Worm (Caenorhabditis elegans) whole organism, mixed stage, embryonic: ENCODE data around the gene srpa-72.

Source experiments
- M03D4.4 ChIP-seq: sonication (generic microtip); optimal IDR thresholded peaks from 2 replicates; lab custom pipeline; 2017; ENCODE audit warnings: mild to moderate bottlenecking, missing genetic modification characterization, missing compliant biosample characterization
- bed-3 ChIP-seq: fragments of 200-800 bp; sonication (Bioruptor generic); optimal IDR thresholded peaks from 3 replicates; lab custom pipeline; 2018; ENCODE audit warnings: mild to moderate bottlenecking, missing genetic modification characterization, moderate library complexity, missing compliant biosample characterization
- ceh-39 ChIP-seq: fragments of 150-350 bp; optimal IDR thresholded peaks from 2 replicates; lab custom pipeline; 2014; ENCODE audit warnings: missing biosample characterization, missing genetic modification characterization
- ceh-43 ChIP-seq: fragments of 200-800 bp; sonication (Bioruptor generic); optimal IDR thresholded peaks from 2 replicates; lab custom pipeline; 2018; ENCODE audit warnings: mild to moderate bottlenecking, missing genetic modification characterization, moderate library complexity, missing compliant biosample characterization
- ceh-83 ChIP-seq: fragments of 200-800 bp; sonication (Bioruptor generic); optimal IDR thresholded peaks from 2 replicates; lab custom pipeline; 2018; ENCODE audit warnings: mild to moderate bottlenecking, missing genetic modification characterization, missing compliant biosample characterization
- ces-1 ChIP-seq: fragments of 150-350 bp; optimal IDR thresholded peaks from 2 replicates; lab custom pipeline; 2014; ENCODE audit warnings: missing biosample characterization, missing genetic modification reagents, missing genetic modification characterization
- cnd-1 ChIP-seq: fragments of 200-800 bp; sonication (Bioruptor generic); optimal IDR thresholded peaks from 2 replicates; lab custom pipeline; 2018; ENCODE audit warnings: mild to moderate bottlenecking, missing genetic modification characterization, missing compliant biosample characterization
- drap-1 ChIP-seq: fragments of 200-800 bp; sonication (Bioruptor generic); optimal IDR thresholded peaks from 3 replicates; lab custom pipeline; 2018; ENCODE audit warnings: mild to moderate bottlenecking, missing genetic modification characterization, missing compliant biosample characterization
- elt-1 ChIP-seq: sonication (generic microtip); optimal IDR thresholded peaks from 2 replicates; lab custom pipeline; 2017; ENCODE audit warnings: missing genetic modification characterization, mild to moderate bottlenecking, missing compliant biosample characterization, antibody characterized with exemption, moderate library complexity, borderline replicate concordance; ENCODE audit not compliant: insufficient read depth
- elt-3 ChIP-seq: fragments of 150-350 bp; optimal IDR thresholded peaks from 2 replicates; lab custom pipeline; 2014; ENCODE audit warnings: missing biosample characterization, missing genetic modification characterization
- flh-1 ChIP-seq: fragments of 200-800 bp; sonication (Bioruptor generic); optimal IDR thresholded peaks from 2 replicates; lab custom pipeline; 2018; ENCODE audit warnings: mild to moderate bottlenecking, missing genetic modification characterization, moderate library complexity, missing compliant biosample characterization
- ham-2 ChIP-seq: fragments of 200-800 bp; sonication (Bioruptor generic); optimal IDR thresholded peaks from 2 replicates; lab custom pipeline; 2018; ENCODE audit warnings: mild to moderate bottlenecking, missing genetic modification characterization, missing compliant biosample characterization
- hlh-1 ChIP-seq: fragments of 150-350 bp; optimal IDR thresholded peaks from 2 replicates; lab custom pipeline; 2014; ENCODE audit warnings: missing biosample characterization, missing genetic modification reagents, missing genetic modification characterization
- lin-13 ChIP-seq: fragments of 150-350 bp; optimal IDR thresholded peaks from 2 replicates; lab custom pipeline; 2014; ENCODE audit warnings: missing biosample characterization, missing genetic modification characterization
- lin-32 ChIP-seq: fragments of 200-800 bp; sonication (Bioruptor generic); optimal IDR thresholded peaks from 2 replicates; lab custom pipeline; 2018; ENCODE audit warnings: mild to moderate bottlenecking, missing genetic modification characterization, missing compliant biosample characterization
- lsy-2 ChIP-seq: fragments of 150-350 bp; optimal IDR thresholded peaks from 2 replicates; lab custom pipeline; 2014; ENCODE audit warnings: missing biosample characterization, missing genetic modification characterization
- mab-5 ChIP-seq: fragments of 150-350 bp; optimal IDR thresholded peaks from 2 replicates; lab custom pipeline; 2014; ENCODE audit warnings: missing biosample characterization, missing genetic modification characterization
- mep-1 ChIP-seq: fragments of 150-350 bp; optimal IDR thresholded peaks from 2 replicates; lab custom pipeline; 2017; ENCODE audit warnings: missing biosample characterization, missing genetic modification reagents, missing genetic modification characterization, inconsistent platforms
- mls-2 ChIP-seq: sonication (generic microtip); optimal IDR thresholded peaks from 2 replicates; lab custom pipeline; 2016; ENCODE audit warnings: mild to moderate bottlenecking, missing genetic modification characterization, moderate library complexity, missing compliant biosample characterization
- nhr-12 ChIP-seq: fragments of 150-350 bp; optimal IDR thresholded peaks from 2 replicates; lab custom pipeline; 2014; ENCODE audit warnings: missing biosample characterization, missing genetic modification characterization
- nhr-2 ChIP-seq: fragments of 150-350 bp; optimal IDR thresholded peaks from 2 replicates; lab custom pipeline; 2014; ENCODE audit warnings: missing biosample characterization, missing genetic modification characterization
- nhr-237 ChIP-seq: fragments of 150-350 bp; optimal IDR thresholded peaks from 2 replicates; lab custom pipeline; 2014; ENCODE audit warnings: missing biosample characterization, missing genetic modification characterization
- nhr-28 ChIP-seq: fragments of 150-350 bp; optimal IDR thresholded peaks from 2 replicates; lab custom pipeline; 2014; ENCODE audit warnings: missing biosample characterization, missing genetic modification characterization
- pha-4 ChIP-seq: fragments of 150-350 bp; optimal IDR thresholded peaks from 2 replicates; lab custom pipeline; 2018; ENCODE audit warnings: missing biosample characterization, missing genetic modification reagents, missing genetic modification characterization
- sem-2 ChIP-seq: fragments of 200-800 bp; sonication (Bioruptor generic); optimal IDR thresholded peaks from 2 replicates; lab custom pipeline; 2018; ENCODE audit warnings: mild to moderate bottlenecking, missing genetic modification characterization, missing compliant biosample characterization
- tbx-8 ChIP-seq: fragments of 200-800 bp; sonication (Bioruptor generic); optimal IDR thresholded peaks from 2 replicates; lab custom pipeline; 2018; ENCODE audit warnings: mild to moderate bottlenecking, missing genetic modification characterization, moderate library complexity, missing compliant biosample characterization
- unc-120 ChIP-seq: sonication (generic microtip); optimal IDR thresholded peaks from 2 replicates; lab custom pipeline; 2017; ENCODE audit warnings: missing genetic modification characterization, missing compliant biosample characterization; ENCODE audit not compliant: poor library complexity, severe bottlenecking
- unc-39 ChIP-seq: fragments of 150-350 bp; optimal IDR thresholded peaks from 2 replicates; lab custom pipeline; 2014; ENCODE audit warnings: missing biosample characterization, missing genetic modification characterization
- unc-62 ChIP-seq: fragments of 150-350 bp; optimal IDR thresholded peaks from 2 replicates; lab custom pipeline; 2014; ENCODE audit warnings: missing biosample characterization, missing genetic modification reagents, missing genetic modification characterization
- zip-8 ChIP-seq: fragments of 150-350 bp; optimal IDR thresholded peaks from 2 replicates; lab custom pipeline; 2014; ENCODE audit warnings: missing biosample characterization, missing genetic modification characterization
- ztf-11 ChIP-seq: fragments of 150-350 bp; optimal IDR thresholded peaks from 2 replicates; lab custom pipeline; 2014; ENCODE audit warnings: missing biosample characterization, missing genetic modification characterization

Gene srpa-72

DNA sequence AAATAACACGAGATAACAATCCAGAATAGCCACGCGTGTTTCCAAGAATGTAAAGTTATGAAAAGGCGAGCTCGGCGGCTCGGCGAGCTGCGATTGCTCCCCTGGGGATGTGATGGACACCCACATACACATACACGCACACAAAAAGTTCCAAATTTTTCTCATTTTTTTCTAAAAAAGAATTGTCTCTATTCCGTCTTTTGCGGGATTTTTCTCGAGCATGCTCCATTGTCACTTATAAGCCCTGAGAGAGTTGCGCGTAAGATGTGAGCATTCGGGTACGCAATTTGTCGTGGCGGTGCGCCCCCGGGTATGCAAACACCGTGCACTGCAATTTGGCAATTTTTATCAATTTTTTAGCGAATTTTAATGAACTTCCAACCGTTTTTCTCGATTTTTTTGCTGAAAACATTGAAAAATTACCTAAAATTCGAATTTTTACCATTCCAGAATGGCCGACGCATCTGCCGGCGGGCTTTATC is at the start of gene srpa-72, which contains the start of gene F08D12.12:
TSS of gene srpa-72 (plus strand) at position 451 of the 482 bp plus-strand sequence.
TSS of gene F08D12.12 (minus strand) at position 51 of the 482 bp plus-strand sequence.
- TF ChIP-seq lsy-2, result peak; percentile 10
- TF ChIP-seq pha-4 (tag; lab: Kevin White, UChicago), result peak; percentile 45
- TF ChIP-seq ztf-11 (tag; lab: Kevin White, UChicago), result no peak
- TF ChIP-seq ceh-39, result no peak
- TF ChIP-seq unc-120 (tag; lab: Kevin White, UChicago), result peak; percentile 7
- TF ChIP-seq unc-62 (GFP tag; lab: Kevin White, UChicago), result no peak
- TF ChIP-seq, all 35 proteins: peak for 3

ce11 chrII:2739619-2740018 is 47.7 kb upstream of the srpa-72 start, which contains the start of gene T05A8.6:
Gene T05A8.6 (minus strand): TSS chrII:2739719.
- TF ChIP-seq lsy-2, result no peak
- TF ChIP-seq ceh-83, result no peak
- TF ChIP-seq nhr-12 (tag; lab: Kevin White, UChicago), result no peak
- no peak for TF ChIP-seq elt-3 (tag; lab: Kevin White, UChicago)
- no peak for TF ChIP-seq nhr-237 (tag; lab: Kevin White, UChicago)
- no peak for TF ChIP-seq ceh-43 (GFP tag; lab: Kevin White, UChicago)
- no peak for TF ChIP-seq ces-1 (GFP tag; lab: Kevin White, UChicago)
- no peak for TF ChIP-seq unc-62 (GFP tag; lab: Kevin White, UChicago)
- TF ChIP-seq unc-120 (tag; lab: Kevin White, UChicago), result no peak
- no peak for TF ChIP-seq ztf-11 (tag; lab: Kevin White, UChicago)
- no peak for TF ChIP-seq lin-13
- TF ChIP-seq bed-3, result no peak
- TF ChIP-seq nhr-28, result no peak
- TF ChIP-seq unc-39 (tag; lab: Kevin White, UChicago), result no peak
- TF ChIP-seq drap-1 (GFP tag; lab: Kevin White, UChicago), result no peak
- TF ChIP-seq zip-8, result no peak
- no peak for TF ChIP-seq lin-32 (GFP tag; lab: Kevin White, UChicago)
- no peak for TF ChIP-seq nhr-2 (tag; lab: Kevin White, UChicago)
- TF ChIP-seq sem-2 (GFP tag; lab: Kevin White, UChicago), result no peak
- TF ChIP-seq ceh-39, result no peak

DNA sequence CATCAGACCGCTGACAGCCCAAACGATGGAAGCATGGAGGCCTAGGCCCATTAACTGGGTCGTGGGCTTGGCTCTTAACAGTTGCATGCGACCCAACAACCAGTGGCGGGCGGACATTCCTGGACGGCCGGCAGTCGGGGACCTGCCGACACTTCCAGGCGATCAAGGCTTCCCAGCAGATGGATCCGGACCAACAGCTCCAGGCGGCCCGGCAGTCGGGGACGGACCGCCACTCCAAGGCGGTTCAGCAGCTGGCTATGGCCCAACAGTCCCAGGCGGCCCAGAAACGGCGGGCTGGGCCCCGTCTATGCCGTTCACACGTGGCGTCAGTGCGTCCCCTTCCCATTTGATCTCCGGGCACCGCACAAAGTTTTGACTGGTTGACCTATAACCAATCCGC is 45.9 kb upstream of the srpa-72 start:
- TF ChIP-seq unc-120 (tag; lab: Kevin White, UChicago), result no peak
- TF ChIP-seq unc-62 (GFP tag; lab: Kevin White, UChicago), result no peak
- TF ChIP-seq tbx-8 (GFP tag; lab: Kevin White, UChicago), result no peak
- no peak for TF ChIP-seq sem-2 (GFP tag; lab: Kevin White, UChicago)
- TF ChIP-seq lin-13, result no peak
- no peak for TF ChIP-seq nhr-237 (tag; lab: Kevin White, UChicago)
- TF ChIP-seq nhr-2 (tag; lab: Kevin White, UChicago), result no peak
- TF ChIP-seq lsy-2, result no peak
- no peak for TF ChIP-seq drap-1 (GFP tag; lab: Kevin White, UChicago)
- no peak for TF ChIP-seq cnd-1 (tag; lab: Kevin White, UChicago)
- no peak for TF ChIP-seq nhr-12 (tag; lab: Kevin White, UChicago)
- no peak for TF ChIP-seq mls-2 (tag; lab: Kevin White, UChicago)
- no peak for TF ChIP-seq lin-32 (GFP tag; lab: Kevin White, UChicago)
- TF ChIP-seq elt-3 (tag; lab: Kevin White, UChicago), result no peak
- TF ChIP-seq M03D4.4 (tag; lab: Kevin White, UChicago), result no peak
- no peak for TF ChIP-seq elt-1 (tag; lab: Kevin White, UChicago)
- TF ChIP-seq zip-8, result no peak
- no peak for TF ChIP-seq flh-1 (GFP tag; lab: Kevin White, UChicago)
- no peak for TF ChIP-seq ces-1 (GFP tag; lab: Kevin White, UChicago)
- no peak for TF ChIP-seq bed-3
- TF ChIP-seq, all 35 proteins: peak for 0

DNA sequence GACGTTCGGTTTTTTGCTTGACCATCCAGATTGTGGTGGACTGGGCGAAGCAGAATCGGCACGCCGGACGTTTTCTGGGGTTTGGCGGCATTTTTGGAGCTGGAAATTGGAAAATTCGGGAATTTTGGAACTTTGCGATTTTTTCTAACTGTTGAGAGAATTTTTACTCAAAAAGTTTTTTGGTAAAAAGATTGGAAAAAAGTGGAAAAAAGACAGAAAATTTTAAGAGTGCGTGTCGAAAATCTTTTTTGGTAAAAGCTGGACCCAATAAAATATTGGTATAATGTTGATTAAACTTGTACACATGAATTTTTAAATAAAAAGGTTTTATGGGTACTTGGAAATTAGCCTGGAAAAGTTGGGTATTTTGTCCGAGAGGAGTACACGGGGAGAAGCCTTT is 45.0 kb upstream of the srpa-72 start, which contains the start of gene T05A8.7:
TSS of gene T05A8.7 (minus strand) at position 101 of the 400 bp plus-strand sequence.
- TF ChIP-seq ceh-43 (GFP tag; lab: Kevin White, UChicago) (no peak), nhr-12 (tag; lab: Kevin White, UChicago) (no peak), sem-2 (GFP tag; lab: Kevin White, UChicago) (no peak), lin-13 (no peak), ces-1 (GFP tag; lab: Kevin White, UChicago) (no peak), ham-2 (GFP tag; lab: Kevin White, UChicago) (no peak), ztf-11 (tag; lab: Kevin White, UChicago) (no peak), nhr-237 (tag; lab: Kevin White, UChicago) (no peak), unc-39 (tag; lab: Kevin White, UChicago) (no peak), unc-120 (tag; lab: Kevin White, UChicago) (no peak), unc-62 (GFP tag; lab: Kevin White, UChicago) (no peak), elt-3 (tag; lab: Kevin White, UChicago) (no peak), flh-1 (GFP tag; lab: Kevin White, UChicago) (no peak), hlh-1 (no peak), drap-1 (GFP tag; lab: Kevin White, UChicago) (no peak), M03D4.4 (tag; lab: Kevin White, UChicago) (no peak), mab-5 (no peak), lsy-2 (no peak), mep-1 (tag; lab: Kevin White, UChicago) (no peak), pha-4 (tag; lab: Kevin White, UChicago) (no peak)
